Fruit fly (Drosophila melanogaster) whole organism, prepupa: Measurements from ENCODE around the gene Ppcs.

Experiments used
- CG10669 ChIP-seq: fragments of 200-800 bp; sonication (Bioruptor generic); optimal IDR thresholded peaks from 3 replicates; lab custom pipeline; 2018; ENCODE audit warnings: missing biosample characterization, mild to moderate bottlenecking, missing genetic modification characterization, moderate library complexity
- CG11294 ChIP-seq: fragments of 200-800 bp; sonication (Bioruptor generic); IDR thresholded peaks from 2 replicates; pipeline ENCODE4 v1.3.6; 2022; ENCODE audit warnings: missing biosample characterization, missing genetic modification characterization
- CG11902 ChIP-seq: fragments of 200-800 bp; sonication (Bioruptor generic); optimal IDR thresholded peaks from 3 replicates; lab custom pipeline; 2016; ENCODE audit warnings: missing biosample characterization, missing genetic modification characterization
- CG15336 ChIP-seq: fragments of 200-800 bp; sonication (Bioruptor generic); IDR thresholded peaks from 2 replicates; pipeline ENCODE4 v1.3.6; 2022; ENCODE audit warnings: missing biosample characterization, missing genetic modification characterization
- CG16779 ChIP-seq: fragments of 200-800 bp; sonication (Bioruptor generic); optimal IDR thresholded peaks from 3 replicates; lab custom pipeline; 2017; ENCODE audit warnings: missing biosample characterization, mild to moderate bottlenecking, missing genetic modification characterization
- CG31627 ChIP-seq: fragments of 200-800 bp; sonication (Bioruptor generic); optimal IDR thresholded peaks from 3 replicates; lab custom pipeline; 2016; ENCODE audit warnings: missing biosample characterization, missing genetic modification characterization
- CG34406 ChIP-seq: fragments of 200-800 bp; sonication (Bioruptor generic); optimal IDR thresholded peaks from 3 replicates; lab custom pipeline; 2016; ENCODE audit warnings: missing biosample characterization, missing genetic modification characterization
- CG4318 ChIP-seq: fragments of 200-800 bp; sonication (Bioruptor generic); optimal IDR thresholded peaks from 3 replicates; lab custom pipeline; 2017; ENCODE audit warnings: missing biosample characterization, mild to moderate bottlenecking, missing genetic modification characterization
- CG6163 ChIP-seq: fragments of 200-800 bp; sonication (Bioruptor generic); IDR thresholded peaks from 3 replicates; pipeline ENCODE4 v1.3.6; 2022; ENCODE audit warnings: missing biosample characterization, missing genetic modification characterization
- CG6276 ChIP-seq: fragments of 200-800 bp; sonication (Bioruptor generic); optimal IDR thresholded peaks from 2 replicates; lab custom pipeline; 2017; ENCODE audit warnings: missing biosample characterization, mild to moderate bottlenecking, missing genetic modification characterization
- CG8319 ChIP-seq: fragments of 200-800 bp; sonication (Bioruptor generic); optimal IDR thresholded peaks from 3 replicates; lab custom pipeline; 2016; ENCODE audit warnings: missing biosample characterization, missing genetic modification characterization
- CG8632 ChIP-seq: fragments of 200-800 bp; sonication (Bioruptor generic); optimal IDR thresholded peaks from 3 replicates; lab custom pipeline; 2016; ENCODE audit warnings: missing biosample characterization, missing genetic modification characterization
- Eip93F ChIP-seq: fragments of 200-800 bp; sonication (Bioruptor generic); optimal IDR thresholded peaks from 2 replicates; lab custom pipeline; 2016; ENCODE audit warnings: missing biosample characterization, mild to moderate bottlenecking, missing genetic modification characterization
- Ets96B ChIP-seq: fragments of 200-800 bp; optimal IDR thresholded peaks from 2 replicates; lab custom pipeline; 2019; ENCODE audit warnings: missing biosample characterization, mild to moderate bottlenecking, missing genetic modification characterization, moderate library complexity
- Gug ChIP-seq: fragments of 200-800 bp; sonication (Bioruptor generic); IDR thresholded peaks from 2 replicates; pipeline ENCODE4 v1.3.6; 2022; ENCODE audit warnings: missing biosample characterization, missing genetic modification characterization
- Hr38 ChIP-seq: sonication (Bioruptor generic); optimal IDR thresholded peaks from 2 replicates; lab custom pipeline; 2016; ENCODE audit warnings: missing biosample characterization, missing genetic modification characterization
- Hr4 ChIP-seq: fragments of 200-800 bp; sonication (Bioruptor generic); optimal IDR thresholded peaks from 3 replicates; lab custom pipeline; 2016; ENCODE audit warnings: missing biosample characterization, missing genetic modification characterization
- Lpt ChIP-seq: fragments of 200-800 bp; sonication (Bioruptor generic); optimal IDR thresholded peaks from 3 replicates; lab custom pipeline; 2016; ENCODE audit warnings: missing biosample characterization, missing genetic modification characterization
- Met ChIP-seq: fragments of 200-800 bp; sonication (Bioruptor generic); optimal IDR thresholded peaks from 3 replicates; lab custom pipeline; 2016; ENCODE audit warnings: missing biosample characterization, missing genetic modification characterization
- OdsH ChIP-seq: fragments of 200-800 bp; sonication (Bioruptor generic); optimal IDR thresholded peaks from 3 replicates; lab custom pipeline; 2016; ENCODE audit warnings: missing biosample characterization, missing genetic modification characterization
- Sox14 ChIP-seq: fragments of 200-800 bp; sonication (Bioruptor generic); optimal IDR thresholded peaks from 3 replicates; lab custom pipeline; 2016; ENCODE audit warnings: missing biosample characterization, missing genetic modification characterization
- Sox15 ChIP-seq: fragments of 200-800 bp; sonication (Bioruptor generic); optimal IDR thresholded peaks from 3 replicates; lab custom pipeline; 2016; ENCODE audit warnings: missing biosample characterization, missing genetic modification characterization
- achi ChIP-seq: fragments of 200-800 bp; sonication (Bioruptor generic); optimal IDR thresholded peaks from 3 replicates; lab custom pipeline; 2016; ENCODE audit warnings: missing biosample characterization, missing genetic modification characterization
- acj6 ChIP-seq: fragments of 200-800 bp; sonication (Bioruptor generic); optimal IDR thresholded peaks from 3 replicates; lab custom pipeline; 2016; ENCODE audit warnings: missing biosample characterization, missing genetic modification characterization
- cyc ChIP-seq: fragments of 200-800 bp; sonication (Bioruptor generic); optimal IDR thresholded peaks from 3 replicates; lab custom pipeline; 2016; ENCODE audit warnings: missing biosample characterization, missing genetic modification characterization
- dsx ChIP-seq: fragments of 200-800 bp; optimal IDR thresholded peaks from 3 replicates; lab custom pipeline; 2019; ENCODE audit warnings: missing biosample characterization, mild to moderate bottlenecking, missing genetic modification characterization, moderate library complexity; ENCODE audit not compliant: poor library complexity, severe bottlenecking
- eg ChIP-seq: fragments of 200-800 bp; sonication (Bioruptor generic); IDR thresholded peaks from 3 replicates; pipeline ENCODE4 v1.3.6; 2022; ENCODE audit warnings: missing biosample characterization, missing genetic modification characterization
- esn ChIP-seq: fragments of 200-800 bp; sonication (Bioruptor generic); optimal IDR thresholded peaks from 2 replicates; lab custom pipeline; 2016; ENCODE audit warnings: missing biosample characterization, mild to moderate bottlenecking, missing genetic modification characterization, moderate library complexity
- fd85E ChIP-seq: fragments of 200-800 bp; sonication (Bioruptor generic); optimal IDR thresholded peaks from 3 replicates; lab custom pipeline; 2016; ENCODE audit warnings: missing biosample characterization, missing genetic modification characterization
- fkh ChIP-seq: fragments of 200-800 bp; sonication (Bioruptor generic); optimal IDR thresholded peaks from 3 replicates; lab custom pipeline; 2017; ENCODE audit warnings: missing biosample characterization, mild to moderate bottlenecking, missing genetic modification characterization, moderate library complexity
- net ChIP-seq: fragments of 200-800 bp; sonication (Bioruptor generic); optimal IDR thresholded peaks from 3 replicates; lab custom pipeline; 2016; ENCODE audit warnings: missing biosample characterization, missing genetic modification characterization
- pdm3 ChIP-seq: fragments of 200-800 bp; sonication (Bioruptor generic); optimal IDR thresholded peaks from 3 replicates; lab custom pipeline; 2016; ENCODE audit warnings: missing biosample characterization, missing genetic modification characterization
- ss ChIP-seq, 2 experiments: fragments of 200-800 bp; sonication (Bioruptor generic); optimal IDR thresholded peaks; 2 replicates in 1 of 2; 3 replicates in 1 of 2; lab custom pipeline; 2017 to 2018; ENCODE audit warnings: mild to moderate bottlenecking in 2 of 2, missing biosample characterization in 2 of 2, missing genetic modification characterization in 2 of 2, moderate library complexity in 1 of 2
- topi ChIP-seq: fragments of 200-800 bp; sonication (Bioruptor generic); optimal IDR thresholded peaks from 3 replicates; lab custom pipeline; 2016; ENCODE audit warnings: missing biosample characterization, missing genetic modification characterization

The Ppcs gene

dm6 chr3R:19180263-19180893 lies 32.7 kb upstream of the Ppcs start, which contains the start of the genes CG5555 and myd (continued):
- TF ChIP-seq eg (GFP tag; lab: Robert Waterston, UW) (no peak; the same call in none of the 3 replicates), ss (GFP tag; optimal IDR thresholded peaks at IDR 0.05; lab: Kevin White, UChicago) (peak; percentile 29 to 54), Lpt (GFP tag; lab: Kevin White, UChicago) (peak; percentile 17), pdm3 (peak; percentile 75), Met (GFP tag; lab: Kevin White, UChicago) (peak; percentile 62), CG6163 (GFP tag; lab: Robert Waterston, UW) (peak; percentile 59), CG8632 (GFP tag; lab: Kevin White, UChicago) (peak; percentile 54), CG15336 (GFP tag; lab: Robert Waterston, UW) (peak; percentile 74), CG31627 (GFP tag; lab: Kevin White, UChicago) (peak; percentile 55), fkh (GFP tag; lab: Kevin White, UChicago) (peak; percentile 9), CG34406 (GFP tag; lab: Kevin White, UChicago) (peak; percentile 70), Eip93F (GFP tag; lab: Kevin White, UChicago) (peak; percentile 16)

dm6 chr3R:19176700-19177099 lies 29.0 kb upstream of the Ppcs start, which contains the start of gene CG14282:
CG14282 (plus strand) TSS chr3R:19177000.
- TF ChIP-seq CG16779 (tag; lab: Kevin White, UChicago) (no peak), Hr38 (GFP tag; lab: Kevin White, UChicago) (no peak), Gug (GFP tag; lab: Robert Waterston, UW) (no peak), cyc (GFP tag; lab: Kevin White, UChicago) (no peak), CG4318 (no peak), acj6 (no peak)

- TF ChIP-seq CG8632 (GFP tag; lab: Kevin White, UChicago) (no peak), Ets96B (tag; lab: Kevin White, UChicago) (no peak), fd85E (GFP tag; lab: Kevin White, UChicago) (no peak), acj6 (no peak), CG8319 (GFP tag; lab: Kevin White, UChicago) (no peak), eg (GFP tag; lab: Robert Waterston, UW) (no peak), Hr4 (no peak), topi (GFP tag; lab: Kevin White, UChicago) (no peak), Gug (GFP tag; lab: Robert Waterston, UW) (no peak), Hr38 (GFP tag; lab: Kevin White, UChicago) (no peak), Sox14 (GFP tag; lab: Kevin White, UChicago) (no peak), CG10669 (GFP tag; lab: Kevin White, UChicago) (no peak), CG11294 (no peak), Sox15 (GFP tag; lab: Kevin White, UChicago) (no peak), achi (GFP tag; lab: Kevin White, UChicago) (no peak), net (no peak), CG11902 (GFP tag; lab: Kevin White, UChicago) (no peak), CG6276 (no peak), Lpt (GFP tag; lab: Kevin White, UChicago) (no peak), esn (GFP tag; lab: Kevin White, UChicago) (no peak)
Measured at dm6 chr3R:19174512-19174911, 26.8 kb upstream of the Ppcs start.

DNA sequence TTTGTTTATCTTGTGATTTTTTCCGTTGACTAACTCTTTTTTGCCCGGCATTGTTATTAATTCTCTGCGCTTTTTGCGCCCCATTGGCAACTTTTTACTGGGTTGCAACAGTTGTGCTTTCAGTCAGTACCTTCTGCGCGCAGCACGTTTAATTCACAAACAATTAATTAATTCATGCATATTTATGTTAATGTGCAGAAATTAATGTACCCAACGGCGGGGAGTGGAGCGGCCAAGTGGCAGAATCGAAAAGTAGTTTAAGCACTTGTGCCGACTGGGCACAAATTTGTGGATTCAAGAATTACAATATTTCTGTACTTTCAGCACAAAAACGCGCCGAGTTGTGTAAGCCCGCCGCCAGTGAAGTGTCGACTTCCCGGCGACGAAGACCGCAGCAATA lies 19.8 kb upstream of the Ppcs start:
- TF ChIP-seq net (no peak), dsx (no peak), CG4318 (no peak), OdsH (no peak)
- TF ChIP-seq, all 60 proteins: peak for 0
